Worm (Caenorhabditis elegans) whole organism, L4 larva: ENCODE data around the gene C17G1.14.
A peak's percentile ranks its signal among the peaks of the same experiment; 100 is the strongest.

ENCODE experiments used
- D1046.2 ChIP-seq: fragments of 200-800 bp; sonication (Bioruptor generic); IDR thresholded peaks from 2 replicates; pipeline ENCODE4 v1.3.6; 2022; ENCODE audit warnings: missing genetic modification characterization, missing compliant biosample characterization
- F37D6.2 ChIP-seq: sonication (generic microtip); optimal IDR thresholded peaks from 2 replicates; lab custom pipeline; 2016; ENCODE audit warnings: mild to moderate bottlenecking, missing genetic modification characterization, missing compliant biosample characterization
- F44E2.7 ChIP-seq: fragments of 200-800 bp; sonication (Bioruptor generic); IDR thresholded peaks from 2 replicates; pipeline ENCODE4 v2.1.2; 2022; ENCODE audit warnings: missing genetic modification characterization, missing compliant biosample characterization
- T20F7.1 ChIP-seq: fragments of 200-800 bp; sonication (Bioruptor generic); optimal IDR thresholded peaks from 2 replicates; lab custom pipeline; 2018; ENCODE audit warnings: mild to moderate bottlenecking, missing genetic modification characterization, missing compliant biosample characterization
- T26A8.4 ChIP-seq: fragments of 200-800 bp; sonication (Bioruptor generic); IDR thresholded peaks from 2 replicates; pipeline ENCODE4 v1.3.6; 2022; ENCODE audit warnings: missing genetic modification characterization, missing compliant biosample characterization
- Y75B8A.6 ChIP-seq: fragments of 200-800 bp; sonication (Bioruptor generic); IDR thresholded peaks from 2 replicates; pipeline ENCODE4 v1.3.6; 2022; ENCODE audit warnings: missing genetic modification reagents, missing genetic modification characterization, missing compliant biosample characterization
- ceh-20 ChIP-seq: fragments of 200-800 bp; sonication (Bioruptor generic); IDR thresholded peaks from 2 replicates; pipeline ENCODE4 v1.3.6; 2022; ENCODE audit warnings: missing genetic modification reagents, missing genetic modification characterization, missing compliant biosample characterization
- ceh-28 ChIP-seq: fragments of 150-350 bp; optimal IDR thresholded peaks from 2 replicates; lab custom pipeline; 2014; ENCODE audit warnings: missing biosample characterization, missing genetic modification reagents, missing genetic modification characterization
- ceh-44 ChIP-seq: fragments of 200-800 bp; sonication (Bioruptor generic); IDR thresholded peaks from 2 replicates; pipeline ENCODE4 v1.3.6; 2022; ENCODE audit warnings: missing genetic modification reagents, missing genetic modification characterization, missing compliant biosample characterization
- ceh-82 ChIP-seq: sonication (generic microtip); optimal IDR thresholded peaks from 2 replicates; lab custom pipeline; 2017; ENCODE audit warnings: missing biosample characterization, missing genetic modification characterization
- ces-1 ChIP-seq: fragments of 150-350 bp; sonication (generic microtip); optimal IDR thresholded peaks from 4 replicates; lab custom pipeline; 2014; ENCODE audit warnings: missing biosample characterization, missing genetic modification reagents, missing genetic modification characterization
- cey-2 ChIP-seq: sonication (generic microtip); optimal IDR thresholded peaks from 3 replicates; lab custom pipeline; 2017; ENCODE audit warnings: missing genetic modification characterization, mild to moderate bottlenecking, missing compliant biosample characterization, antibody characterized with exemption, borderline replicate concordance; ENCODE audit not compliant: insufficient read depth
- daf-12 ChIP-seq: fragments of 150-350 bp; optimal IDR thresholded peaks from 2 replicates; lab custom pipeline; 2014; ENCODE audit warnings: missing biosample characterization, missing genetic modification reagents, missing genetic modification characterization
- daf-16 ChIP-seq, 3 experiments: sonication (generic microtip); optimal IDR thresholded peaks; 2 replicates each; lab custom pipeline; 2016 to 2017; ENCODE audit warnings: missing genetic modification characterization in 3 of 3, missing genetic modification reagents in 3 of 3, mild to moderate bottlenecking in 2 of 3, missing compliant biosample characterization in 2 of 3, missing biosample characterization in 1 of 3, moderate library complexity in 1 of 3
- daf-19 ChIP-seq: fragments of 200-800 bp; sonication (Bioruptor generic); conservative IDR thresholded peaks from 2 replicates; pipeline ENCODE4 v1.3.6; 2022; ENCODE audit warnings: missing genetic modification characterization, missing compliant biosample characterization
- daf-8 ChIP-seq: fragments of 200-800 bp; sonication (Bioruptor generic); IDR thresholded peaks from 2 replicates; pipeline ENCODE4 v1.3.6; 2022; ENCODE audit warnings: missing genetic modification characterization, missing compliant biosample characterization
- dmd-6 ChIP-seq: fragments of 200-800 bp; sonication (Bioruptor generic); IDR thresholded peaks from 2 replicates; pipeline ENCODE4 v1.3.6; 2022; ENCODE audit warnings: missing genetic modification reagents, missing genetic modification characterization, missing compliant biosample characterization
- dpl-1 ChIP-seq: fragments of 150-350 bp; optimal IDR thresholded peaks from 2 replicates; lab custom pipeline; 2014; ENCODE audit warnings: missing biosample characterization, missing genetic modification reagents, missing genetic modification characterization
- fkh-10 ChIP-seq: fragments of 150-350 bp; optimal IDR thresholded peaks from 2 replicates; lab custom pipeline; 2014; ENCODE audit warnings: missing biosample characterization, missing genetic modification reagents, missing genetic modification characterization
- fos-1 ChIP-seq: fragments of 150-350 bp; optimal IDR thresholded peaks from 2 replicates; lab custom pipeline; 2014; ENCODE audit warnings: missing biosample characterization, missing genetic modification characterization
- hlh-11 ChIP-seq: fragments of 200-800 bp; sonication (Bioruptor generic); optimal IDR thresholded peaks from 2 replicates; lab custom pipeline; 2018; ENCODE audit warnings: mild to moderate bottlenecking, missing genetic modification characterization, missing compliant biosample characterization
- hlh-30 ChIP-seq: sonication (generic microtip); optimal IDR thresholded peaks from 2 replicates; lab custom pipeline; 2017; ENCODE audit warnings: antibody characterized with exemption, mild to moderate bottlenecking, missing genetic modification characterization, missing compliant biosample characterization; ENCODE audit not compliant: insufficient read depth
- lim-7 ChIP-seq: fragments of 200-800 bp; sonication (Bioruptor generic); IDR thresholded peaks from 2 replicates; pipeline ENCODE4 v1.3.6; 2022; ENCODE audit warnings: missing genetic modification characterization, missing compliant biosample characterization
- lin-38 ChIP-seq: fragments of 200-800 bp; sonication (Bioruptor generic); IDR thresholded peaks from 2 replicates; pipeline ENCODE4 v1.3.6; 2022; ENCODE audit warnings: missing genetic modification reagents, missing genetic modification characterization, missing compliant biosample characterization
- lin-39 ChIP-seq: fragments of 150-350 bp; optimal IDR thresholded peaks from 2 replicates; lab custom pipeline; 2014; ENCODE audit warnings: missing biosample characterization, missing genetic modification reagents, missing genetic modification characterization
- lir-3 ChIP-seq: sonication (generic microtip); optimal IDR thresholded peaks from 2 replicates; lab custom pipeline; 2016; ENCODE audit warnings: mild to moderate bottlenecking, missing genetic modification characterization, missing compliant biosample characterization
- lsy-2 ChIP-seq, 2 experiments: fragments of 150-350 bp in 1 of 2; sonication (generic microtip) in 1 of 2; optimal IDR thresholded peaks; 2 replicates each; lab custom pipeline; 2014 to 2017; ENCODE audit warnings: missing biosample characterization in 2 of 2, missing genetic modification characterization in 2 of 2
- madf-9 ChIP-seq: fragments of 200-800 bp; sonication (Bioruptor generic); conservative IDR thresholded peaks from 2 replicates; pipeline ENCODE4 v1.3.6; 2022; ENCODE audit warnings: missing genetic modification reagents, missing genetic modification characterization, missing compliant biosample characterization
- mdt-29 ChIP-seq: fragments of 200-800 bp; sonication (Bioruptor generic); IDR thresholded peaks from 2 replicates; pipeline ENCODE4 v1.3.6; 2022; ENCODE audit warnings: missing genetic modification reagents, missing genetic modification characterization, missing compliant biosample characterization
- mxl-2 ChIP-seq: fragments of 200-800 bp; sonication (Bioruptor generic); conservative IDR thresholded peaks from 2 replicates; pipeline ENCODE4 v1.3.6; 2022; ENCODE audit warnings: missing genetic modification reagents, missing genetic modification characterization, missing compliant biosample characterization
- mxl-3 ChIP-seq: fragments of 200-800 bp; sonication (Bioruptor generic); optimal IDR thresholded peaks from 2 replicates; lab custom pipeline; 2018; ENCODE audit warnings: mild to moderate bottlenecking, missing genetic modification characterization, missing compliant biosample characterization
- nhr-11 ChIP-seq: fragments of 150-350 bp; optimal IDR thresholded peaks from 2 replicates; lab custom pipeline; 2014; ENCODE audit warnings: missing biosample characterization, missing genetic modification characterization
- nhr-111 ChIP-seq: fragments of 200-800 bp; sonication (Bioruptor generic); optimal IDR thresholded peaks from 2 replicates; lab custom pipeline; 2018; ENCODE audit warnings: mild to moderate bottlenecking, missing genetic modification characterization, missing compliant biosample characterization
- nhr-25 ChIP-seq: sonication (generic microtip); optimal IDR thresholded peaks from 2 replicates; lab custom pipeline; 2017; ENCODE audit warnings: missing genetic modification characterization, mild to moderate bottlenecking, missing compliant biosample characterization, antibody characterized with exemption, moderate library complexity, borderline replicate concordance; ENCODE audit not compliant: insufficient read depth
- nhr-42 ChIP-seq: fragments of 200-800 bp; sonication (Bioruptor generic); IDR thresholded peaks from 2 replicates; pipeline ENCODE4 v1.3.6; 2022; ENCODE audit warnings: missing genetic modification characterization, missing compliant biosample characterization
- nhr-6 ChIP-seq: fragments of 150-350 bp; optimal IDR thresholded peaks from 2 replicates; lab custom pipeline; 2014; ENCODE audit warnings: missing biosample characterization, missing genetic modification characterization
- php-3 ChIP-seq: fragments of 200-800 bp; sonication (Bioruptor generic); IDR thresholded peaks from 2 replicates; pipeline ENCODE4 v1.3.6; 2022; ENCODE audit warnings: missing genetic modification reagents, missing genetic modification characterization, missing compliant biosample characterization
- pqm-1 ChIP-seq: sonication (generic microtip); optimal IDR thresholded peaks from 2 replicates; lab custom pipeline; 2017; ENCODE audit warnings: missing biosample characterization, missing genetic modification characterization
- saeg-2 ChIP-seq: fragments of 200-800 bp; sonication (Bioruptor generic); IDR thresholded peaks from 2 replicates; pipeline ENCODE4 v1.3.6; 2022; ENCODE audit warnings: missing genetic modification reagents, missing genetic modification characterization, missing compliant biosample characterization
- sdz-12 ChIP-seq: fragments of 200-800 bp; sonication (Bioruptor generic); optimal IDR thresholded peaks from 2 replicates; lab custom pipeline; 2018; ENCODE audit warnings: mild to moderate bottlenecking, missing genetic modification characterization, missing compliant biosample characterization
- skn-1 ChIP-seq: fragments of 150-350 bp; optimal IDR thresholded peaks from 2 replicates; lab custom pipeline; 2014; ENCODE audit warnings: missing biosample characterization, missing genetic modification characterization
- spr-1 ChIP-seq: sonication (generic microtip); optimal IDR thresholded peaks from 2 replicates; lab custom pipeline; 2016; ENCODE audit warnings: mild to moderate bottlenecking, missing genetic modification characterization, missing compliant biosample characterization
- unc-130 ChIP-seq: sonication (generic microtip); optimal IDR thresholded peaks from 2 replicates; lab custom pipeline; 2016; ENCODE audit warnings: missing genetic modification reagents, missing genetic modification characterization, missing compliant biosample characterization
- vab-7 ChIP-seq: fragments of 200-800 bp; sonication (Bioruptor generic); IDR thresholded peaks from 2 replicates; pipeline ENCODE4 v1.3.6; 2022; ENCODE audit warnings: missing genetic modification reagents, missing genetic modification characterization, missing compliant biosample characterization
- zag-1 ChIP-seq: fragments of 150-350 bp; optimal IDR thresholded peaks from 2 replicates; lab custom pipeline; 2014; ENCODE audit warnings: missing biosample characterization, missing genetic modification characterization
- zfp-3 ChIP-seq: fragments of 200-800 bp; sonication (Bioruptor generic); conservative IDR thresholded peaks from 2 replicates; pipeline ENCODE4 v1.3.6; 2022; ENCODE audit warnings: missing genetic modification reagents, missing genetic modification characterization, missing compliant biosample characterization
- zip-11 ChIP-seq: fragments of 200-800 bp; sonication (Bioruptor generic); IDR thresholded peaks from 2 replicates; pipeline ENCODE4 v1.3.6; 2022; ENCODE audit warnings: missing genetic modification characterization, missing compliant biosample characterization
- zip-2 ChIP-seq: fragments of 150-350 bp; optimal IDR thresholded peaks from 2 replicates; lab custom pipeline; 2014; ENCODE audit warnings: missing biosample characterization, missing genetic modification characterization
- ztf-11 ChIP-seq: fragments of 150-350 bp; optimal IDR thresholded peaks from 2 replicates; lab custom pipeline; 2014; ENCODE audit warnings: missing biosample characterization, missing genetic modification characterization

Gene C17G1.14

ce11 chrX:9932226-9932773 is 6.3 kb upstream of the C17G1.14 start, which contains the start of gene tsp-21 (continued):
- TF ChIP-seq spr-1 (tag; lab: Kevin White, UChicago) (no peak), nhr-6 (tag; lab: Kevin White, UChicago) (peak; percentile 70), fos-1 (tag; lab: Kevin White, UChicago) (no peak), ceh-44 (GFP tag; lab: Robert Waterston, UW) (no peak), mdt-29 (GFP tag; lab: Robert Waterston, UW) (no peak), pqm-1 (tag; lab: Kevin White, UChicago) (peak; percentile 36), nhr-111 (GFP tag; lab: Kevin White, UChicago) (no peak), T20F7.1 (GFP tag; lab: Kevin White, UChicago) (no peak), T26A8.4 (peak; percentile 61), hlh-30 (tag; lab: Kevin White, UChicago) (peak; percentile 77), unc-130 (GFP tag; lab: Kevin White, UChicago) (no peak), hlh-11 (tag; lab: Kevin White, UChicago) (peak; percentile 89), Y75B8A.6 (GFP tag; lab: Robert Waterston, UW) (no peak), lir-3 (no peak), zip-11 (GFP tag; lab: Robert Waterston, UW) (no peak), zag-1 (tag; lab: Kevin White, UChicago) (no peak), sdz-12 (GFP tag; lab: Kevin White, UChicago) (no peak), daf-8 (no peak), ztf-11 (no peak), nhr-25 (tag; lab: Kevin White, UChicago) (peak; percentile 86), daf-12 (tag; lab: Kevin White, UChicago) (no peak), F37D6.2 (tag; lab: Kevin White, UChicago) (no peak), nhr-11 (tag; lab: Kevin White, UChicago) (peak; percentile 61), lin-39 (tag; lab: Kevin White, UChicago) (no peak), php-3 (GFP tag; lab: Robert Waterston, UW) (peak; percentile 69), dmd-6 (peak; percentile 50), daf-19 (GFP tag; lab: Robert Waterston, UW) (no peak), dpl-1 (GFP tag; lab: Kevin White, UChicago) (peak; percentile 47), ces-1 (GFP tag; lab: Kevin White, UChicago) (no peak), madf-9 (GFP tag; lab: Robert Waterston, UW) (peak; percentile 40; the same call in 1 of the 2 replicates), vab-7 (GFP tag; lab: Robert Waterston, UW) (no peak), zip-2 (tag; lab: Kevin White, UChicago) (no peak), skn-1 (no peak), ceh-82 (tag; lab: Kevin White, UChicago) (no peak), lsy-2 (tag; optimal IDR thresholded peaks at IDR 0.05; lab: Kevin White, UChicago) (peak; percentile 77 to 78), mxl-2 (GFP tag; lab: Robert Waterston, UW) (no peak), lim-7 (no peak), ceh-20 (GFP tag; lab: Robert Waterston, UW) (0 out of 2 replicates have a peak, but pooled peaks have one; percentile 11), saeg-2 (no peak)

- no peak for TF ChIP-seq daf-16 (GFP tag; optimal IDR thresholded peaks at IDR 0.05; lab: Kevin White, UChicago)
- peak; percentile 11 for TF ChIP-seq daf-16 (tag; optimal IDR thresholded peaks at IDR 0.05; lab: Kevin White, UChicago)
- no peak for TF ChIP-seq Y75B8A.6 (GFP tag; lab: Robert Waterston, UW)
- no peak for TF ChIP-seq fkh-10 (GFP tag; lab: Kevin White, UChicago)
- no peak for TF ChIP-seq mxl-3
- TF ChIP-seq hlh-30 (tag; lab: Kevin White, UChicago): peak; percentile 32
- TF ChIP-seq cey-2: no peak
- no peak for TF ChIP-seq D1046.2 (GFP tag; lab: Robert Waterston, UW)
- TF ChIP-seq zfp-3 (GFP tag; lab: Robert Waterston, UW): no peak
- TF ChIP-seq pqm-1 (tag; lab: Kevin White, UChicago): no peak
- TF ChIP-seq ceh-28: no peak
- TF ChIP-seq lin-38 (GFP tag; lab: Robert Waterston, UW): no peak
- TF ChIP-seq nhr-42 (GFP tag; lab: Robert Waterston, UW): no peak
- TF ChIP-seq F44E2.7: no peak
- TF ChIP-seq nhr-6 (tag; lab: Kevin White, UChicago): no peak
- TF ChIP-seq ztf-11: no peak
- no peak for TF ChIP-seq vab-7 (GFP tag; lab: Robert Waterston, UW)
Measured at ce11 chrX:9933291-9934008, 5.2 kb upstream of the C17G1.14 start.
